Worm (Caenorhabditis elegans): ENCODE measurements around the gene haly-1.

ce11 chrX:10927136-10927535 is 30.7 kb upstream of the haly-1 start:
- no peak for TF ChIP-seq nhr-237 (tag; optimal IDR thresholded peaks at IDR 0.05)
- TF ChIP-seq unc-62 (GFP tag; optimal IDR thresholded peaks at IDR 0.05) = no peak
- TF ChIP-seq nhr-76 (tag; optimal IDR thresholded peaks at IDR 0.05) = no peak
- TF ChIP-seq elt-1 (tag; optimal IDR thresholded peaks at IDR 0.05) = no peak
- no peak for TF ChIP-seq elt-2 (tag; optimal IDR thresholded peaks at IDR 0.05)
- TF ChIP-seq ceh-9 (tag; optimal IDR thresholded peaks at IDR 0.05) = no peak

Measured in whole organism, L3 larva.